Fruit fly (Drosophila melanogaster): ENCODE measurements around the gene Dlc90F.

dm6 chr3R:18312761-18313160 lies 13.7 kb downstream of the Dlc90F start:
- no peak for TF ChIP-seq cnc (optimal IDR thresholded peaks at IDR 0.05)
- TF ChIP-seq toe (GFP tag; optimal IDR thresholded peaks at IDR 0.05), result no peak
- no peak for TF ChIP-seq CG33017 (tag; optimal IDR thresholded peaks at IDR 0.05)
- TF ChIP-seq CG14711 (tag; optimal IDR thresholded peaks at IDR 0.05), result no peak
- no peak for TF ChIP-seq Hr96 (GFP tag; optimal IDR thresholded peaks at IDR 0.05)
- TF ChIP-seq pad (GFP tag; optimal IDR thresholded peaks at IDR 0.05), result no peak
- no peak for TF ChIP-seq CG1620 (GFP tag; optimal IDR thresholded peaks at IDR 0.05)
